Worm (Caenorhabditis elegans) whole organism, young adult: ENCODE data around the gene Y57A10A.5.

ENCODE experiments used
- Y95B8A.8 ChIP-seq: fragments of 200-800 bp; sonication (Bioruptor generic); IDR thresholded peaks from 2 replicates; pipeline ENCODE4 v1.3.6; 2022; ENCODE audit warnings: missing genetic modification reagents, missing genetic modification characterization, missing compliant biosample characterization
- ama-1 ChIP-seq, 3 experiments: fragments of 150-350 bp in 1 of 3; sonication (generic microtip) in 2 of 3; optimal IDR thresholded peaks; 2 replicates each; lab custom pipeline; 2014 to 2018; ENCODE audit warnings: missing biosample characterization in 2 of 3, missing genetic modification characterization in 2 of 3, missing genetic modification reagents in 2 of 3
- ceh-27 ChIP-seq: fragments of 200-800 bp; sonication (Bioruptor generic); optimal IDR thresholded peaks from 2 replicates; lab custom pipeline; 2018; ENCODE audit warnings: mild to moderate bottlenecking, missing genetic modification characterization, moderate library complexity, missing compliant biosample characterization
- chd-7 ChIP-seq: sonication (generic microtip); optimal IDR thresholded peaks from 2 replicates; lab custom pipeline; 2016; ENCODE audit warnings: mild to moderate bottlenecking, missing genetic modification characterization, moderate library complexity, missing compliant biosample characterization
- unc-130 ChIP-seq: sonication (generic microtip); optimal IDR thresholded peaks from 2 replicates; lab custom pipeline; 2016; ENCODE audit warnings: missing genetic modification reagents, missing genetic modification characterization, missing compliant biosample characterization
- unc-62 ChIP-seq: fragments of 150-350 bp; optimal IDR thresholded peaks from 2 replicates; lab custom pipeline; 2014; ENCODE audit warnings: missing biosample characterization, missing genetic modification reagents, missing genetic modification characterization
- zfh-2 ChIP-seq: fragments of 200-800 bp; sonication (Bioruptor generic); conservative IDR thresholded peaks from 2 replicates; pipeline ENCODE4 v1.3.6; 2022; ENCODE audit warnings: missing genetic modification reagents, missing genetic modification characterization, missing compliant biosample characterization

DNA sequence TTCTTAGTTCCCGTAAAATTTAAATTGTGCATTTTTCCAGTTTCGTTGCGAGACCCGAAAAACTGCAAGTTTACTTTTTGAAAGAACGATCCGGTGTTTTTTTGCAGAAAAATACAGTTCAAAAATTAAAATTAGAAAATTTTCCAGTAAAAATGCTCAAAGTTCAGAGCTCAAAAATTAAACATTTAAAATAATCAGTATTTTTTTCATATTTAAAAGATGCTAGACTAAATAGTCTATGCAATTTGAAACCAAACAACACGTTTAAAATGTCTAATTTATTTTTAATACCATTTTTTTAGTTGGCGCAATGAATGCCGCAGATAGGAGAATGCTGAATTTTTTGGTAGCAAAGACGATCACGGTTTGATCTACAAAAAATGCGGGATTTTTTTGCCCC is 7.0 kb upstream of the Y57A10A.5 start, which contains the start of gene Y57A10A.2:
- no peak for TF ChIP-seq Y95B8A.8 (GFP tag; lab: Robert Waterston, UW)
- no peak for TF ChIP-seq zfh-2 (GFP tag; lab: Robert Waterston, UW)
- no peak for TF ChIP-seq ama-1 (optimal IDR thresholded peaks at IDR 0.05; lab: Kevin White, UChicago)
- no peak for TF ChIP-seq ama-1 (GFP tag; optimal IDR thresholded peaks at IDR 0.05; lab: Kevin White, UChicago)
- no peak for TF ChIP-seq unc-62 (GFP tag; lab: Kevin White, UChicago)
- TF ChIP-seq ceh-27, result no peak
- TF ChIP-seq chd-7 (tag; lab: Kevin White, UChicago), result no peak
- no peak for TF ChIP-seq unc-130 (GFP tag; lab: Kevin White, UChicago)
